Worm (Caenorhabditis elegans): Measurements from ENCODE around the gene C16D9.8.

The C16D9.8 gene

DNA sequence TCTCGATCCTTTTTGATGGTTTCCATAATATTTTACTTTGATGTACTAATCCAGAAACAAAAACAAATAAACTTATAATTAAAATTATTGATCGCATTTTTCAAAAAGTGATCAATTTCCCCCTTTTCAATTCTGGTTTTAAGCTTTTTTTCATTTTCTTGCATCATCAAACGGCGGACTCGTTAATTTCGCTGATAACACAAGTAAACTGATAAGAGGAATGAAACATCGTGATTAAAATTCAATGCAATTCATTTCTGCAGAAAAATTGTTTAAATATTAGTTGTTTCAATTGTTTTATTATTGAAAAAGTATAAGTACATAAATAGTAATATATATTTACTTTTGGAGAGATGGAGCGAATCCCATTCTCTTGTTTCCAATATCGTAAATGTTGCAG lies 3.9 kb upstream of the C16D9.8 start (continued):
- no peak for TF ChIP-seq lsy-2 (tag; optimal IDR thresholded peaks at IDR 0.05)
- TF ChIP-seq lin-39 (tag; optimal IDR thresholded peaks at IDR 0.05), result no peak
- no peak for TF ChIP-seq madf-9 (GFP tag; conservative IDR thresholded peaks at IDR 0.05)
- TF ChIP-seq zag-1 (tag; optimal IDR thresholded peaks at IDR 0.05), result no peak
- TF ChIP-seq Y105C5A.15 (GFP tag; IDR thresholded peaks at IDR 0.05), result no peak
- TF ChIP-seq lin-1 (GFP tag; IDR thresholded peaks at IDR 0.05), result 0 out of 2 replicates have a peak, but pooled peaks have one; percentile 55
- TF ChIP-seq dve-1 (tag; optimal IDR thresholded peaks at IDR 0.05; ENCODE audit: insufficient read depth), result peak; percentile 76
- TF ChIP-seq ceh-82 (tag; optimal IDR thresholded peaks at IDR 0.05), result no peak
- no peak for TF ChIP-seq Y5F2A.4 (GFP tag; optimal IDR thresholded peaks at IDR 0.05)
- TF ChIP-seq sdz-12 (GFP tag; optimal IDR thresholded peaks at IDR 0.05), result no peak
- no peak for TF ChIP-seq zfp-2 (tag; optimal IDR thresholded peaks at IDR 0.05)
- TF ChIP-seq nhr-102 (tag; optimal IDR thresholded peaks at IDR 0.05), result no peak
- peak; percentile 54 for TF ChIP-seq hlh-11 (tag; optimal IDR thresholded peaks at IDR 0.05)
- no peak for TF ChIP-seq hlh-30 (tag; optimal IDR thresholded peaks at IDR 0.05; ENCODE audit: insufficient read depth)
- no peak for TF ChIP-seq ZK546.5 (tag; optimal IDR thresholded peaks at IDR 0.05)
- TF ChIP-seq ceh-32 (tag; optimal IDR thresholded peaks at IDR 0.05; ENCODE audit: poor library complexity), result no peak
- TF ChIP-seq pqm-1 (tag; optimal IDR thresholded peaks at IDR 0.05), result peak; percentile 93
- no peak for TF ChIP-seq ctbp-1 (GFP tag; IDR thresholded peaks at IDR 0.05)
- TF ChIP-seq hif-1 (tag; optimal IDR thresholded peaks at IDR 0.05), result no peak
- no peak for TF ChIP-seq mxl-2 (GFP tag; conservative IDR thresholded peaks at IDR 0.05)
- TF ChIP-seq daf-19 (GFP tag; conservative IDR thresholded peaks at IDR 0.05), result no peak
- no peak for TF ChIP-seq F37D6.2 (tag; optimal IDR thresholded peaks at IDR 0.05)
- peak; percentile 32 for TF ChIP-seq nhr-10 (tag; optimal IDR thresholded peaks at IDR 0.05)
- no peak for TF ChIP-seq nhr-41 (GFP tag; IDR thresholded peaks at IDR 0.05)
- TF ChIP-seq nhr-11 (tag; optimal IDR thresholded peaks at IDR 0.05), result no peak
- no peak for TF ChIP-seq lin-13 (GFP tag; optimal IDR thresholded peaks at IDR 0.05)
- no peak for TF ChIP-seq lim-7 (GFP tag; IDR thresholded peaks at IDR 0.05)

DNA sequence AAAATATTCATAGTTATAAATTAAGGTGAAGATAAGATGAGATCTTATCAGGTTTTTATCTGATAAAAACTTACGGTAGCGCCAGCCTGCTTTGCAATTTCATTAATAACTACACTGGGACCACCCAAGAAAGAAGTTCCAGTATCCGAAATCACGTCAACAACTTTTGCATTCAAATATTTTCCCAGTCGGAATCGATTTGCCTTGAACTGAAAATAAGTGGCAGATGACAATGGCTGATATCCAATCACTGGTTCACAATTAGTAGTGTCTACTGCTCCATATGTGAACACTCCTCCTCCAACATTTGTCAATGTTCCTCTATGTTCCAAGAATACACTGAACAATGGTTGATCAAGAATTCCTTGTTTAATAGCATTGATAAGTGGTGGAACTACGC lies 2.9 kb upstream of the C16D9.8 start, which contains the start of gene F21F8.5:
TSS of gene F21F8.5 (minus strand) at position 101 of the 400 bp plus-strand sequence.
- TF ChIP-seq R02D3.7 (tag; optimal IDR thresholded peaks at IDR 0.05) (no peak), unc-62 (GFP tag; optimal IDR thresholded peaks at IDR 0.05 in 1 of 2) (peak in 1 of 2 experiments; percentile 32), unc-62 (tag; optimal IDR thresholded peaks at IDR 0.05) (no peak)

DNA sequence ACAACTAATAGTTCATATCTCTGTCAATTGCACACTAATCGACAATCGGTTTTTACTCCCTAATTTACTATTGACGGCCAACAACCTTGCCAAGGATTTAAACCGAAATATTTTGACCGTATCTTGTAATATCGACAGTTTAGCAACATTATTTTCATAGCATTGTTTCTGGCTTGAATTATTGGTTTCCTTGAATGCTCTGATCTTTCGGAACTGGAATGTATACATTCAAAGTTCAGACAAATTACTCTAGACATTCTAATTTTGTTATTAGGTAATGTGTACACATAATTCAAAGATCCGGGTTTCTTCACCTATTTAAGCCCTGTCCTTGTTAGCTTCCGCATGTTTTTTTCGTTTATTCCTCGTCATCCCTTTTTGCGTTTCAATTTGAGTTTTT lies 575 bp upstream of the C16D9.8 start, which contains the start of gene C16D9.9:
TSS of gene C16D9.9 (plus strand) at position 301 of the 400 bp plus-strand sequence.
- TF ChIP-seq nhr-77 (tag; optimal IDR thresholded peaks at IDR 0.05) (no peak), nhr-111 (GFP tag; optimal IDR thresholded peaks at IDR 0.05) (no peak), mdl-1 (tag; optimal IDR thresholded peaks at IDR 0.05) (no peak), egl-43 (GFP tag; IDR thresholded peaks at IDR 0.05) (no peak)

DNA sequence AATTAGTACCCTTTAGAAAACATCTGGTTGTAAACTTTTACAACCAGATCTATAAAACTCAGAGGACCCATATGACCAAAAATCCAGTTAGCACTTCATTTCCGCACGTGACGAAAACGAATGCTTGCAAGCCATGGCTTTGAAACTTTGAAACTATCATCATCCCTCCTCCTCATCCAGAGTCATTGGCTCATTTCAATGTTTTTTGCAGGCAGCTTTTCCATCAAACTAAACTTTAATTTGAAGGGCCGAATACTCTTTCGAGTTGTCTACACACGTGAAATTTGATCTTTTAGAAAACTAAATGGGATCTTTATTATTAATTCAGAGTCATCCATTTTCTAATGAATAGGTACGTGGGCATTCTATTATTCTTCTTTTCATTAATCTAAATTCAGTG lies 1.2 kb downstream of the C16D9.8 start:
- TF ChIP-seq unc-62 (GFP tag; optimal IDR thresholded peaks at IDR 0.05 in 1 of 2) (peak in 1 of 2 experiments; percentile 94), unc-62 (tag; optimal IDR thresholded peaks at IDR 0.05) (no peak), daf-16 (GFP tag; optimal IDR thresholded peaks at IDR 0.05) (no peak), daf-16 (tag; optimal IDR thresholded peaks at IDR 0.05) (no peak)

Data from whole organism, L4 larva.